Worm (Caenorhabditis elegans) whole organism, mixed stage, embryonic: ENCODE results near the gene F54C8.7.

ENCODE experiments used
- ceh-39 ChIP-seq: fragments of 150-350 bp; optimal IDR thresholded peaks from 2 replicates; lab custom pipeline; 2014; ENCODE audit warnings: missing biosample characterization, missing genetic modification characterization
- hlh-1 ChIP-seq: fragments of 150-350 bp; optimal IDR thresholded peaks from 2 replicates; lab custom pipeline; 2014; ENCODE audit warnings: missing biosample characterization, missing genetic modification reagents, missing genetic modification characterization
- lin-13 ChIP-seq: fragments of 150-350 bp; optimal IDR thresholded peaks from 2 replicates; lab custom pipeline; 2014; ENCODE audit warnings: missing biosample characterization, missing genetic modification characterization
- lsy-2 ChIP-seq: fragments of 150-350 bp; optimal IDR thresholded peaks from 2 replicates; lab custom pipeline; 2014; ENCODE audit warnings: missing biosample characterization, missing genetic modification characterization
- mls-2 ChIP-seq: sonication (generic microtip); optimal IDR thresholded peaks from 2 replicates; lab custom pipeline; 2016; ENCODE audit warnings: mild to moderate bottlenecking, missing genetic modification characterization, moderate library complexity, missing compliant biosample characterization
- nhr-2 ChIP-seq: fragments of 150-350 bp; optimal IDR thresholded peaks from 2 replicates; lab custom pipeline; 2014; ENCODE audit warnings: missing biosample characterization, missing genetic modification characterization
- nhr-237 ChIP-seq: fragments of 150-350 bp; optimal IDR thresholded peaks from 2 replicates; lab custom pipeline; 2014; ENCODE audit warnings: missing biosample characterization, missing genetic modification characterization
- nhr-28 ChIP-seq: fragments of 150-350 bp; optimal IDR thresholded peaks from 2 replicates; lab custom pipeline; 2014; ENCODE audit warnings: missing biosample characterization, missing genetic modification characterization
- pha-4 ChIP-seq: fragments of 150-350 bp; optimal IDR thresholded peaks from 2 replicates; lab custom pipeline; 2018; ENCODE audit warnings: missing biosample characterization, missing genetic modification reagents, missing genetic modification characterization
- snpc-4 ChIP-seq: fragments of 150-350 bp; optimal IDR thresholded peaks from 2 replicates; lab custom pipeline; 2014; ENCODE audit warnings: missing biosample characterization, missing genetic modification characterization
- sptf-1 ChIP-seq: sonication (generic microtip); optimal IDR thresholded peaks from 2 replicates; lab custom pipeline; 2017; ENCODE audit warnings: mild to moderate bottlenecking, missing genetic modification characterization, moderate library complexity, missing compliant biosample characterization
- unc-120 ChIP-seq: sonication (generic microtip); optimal IDR thresholded peaks from 2 replicates; lab custom pipeline; 2017; ENCODE audit warnings: missing genetic modification characterization, missing compliant biosample characterization; ENCODE audit not compliant: poor library complexity, severe bottlenecking
- zip-8 ChIP-seq: fragments of 150-350 bp; optimal IDR thresholded peaks from 2 replicates; lab custom pipeline; 2014; ENCODE audit warnings: missing biosample characterization, missing genetic modification characterization
- ztf-11 ChIP-seq: fragments of 150-350 bp; optimal IDR thresholded peaks from 2 replicates; lab custom pipeline; 2014; ENCODE audit warnings: missing biosample characterization, missing genetic modification characterization

DNA sequence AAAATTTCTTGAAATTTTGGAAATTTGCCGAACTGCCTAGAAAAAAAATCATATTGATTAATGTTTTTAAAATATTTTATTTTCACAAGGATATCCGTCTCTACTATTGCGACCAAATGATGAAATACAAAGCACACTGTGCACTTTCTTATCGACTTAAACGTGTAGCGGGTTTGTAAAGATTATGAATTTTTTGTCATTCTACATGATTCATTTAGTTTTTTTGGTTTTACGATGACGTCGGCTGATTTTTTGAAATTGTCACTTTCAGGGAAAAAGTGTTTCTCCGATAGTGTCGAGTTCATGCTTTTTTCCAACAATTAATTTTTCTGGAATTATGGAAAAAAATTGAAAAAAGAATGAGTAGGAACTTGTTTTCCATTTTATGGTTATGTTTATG is 22.7 kb upstream of the F54C8.7 start:
- no peak for TF ChIP-seq sptf-1 (tag; lab: Kevin White, UChicago)
- no peak for TF ChIP-seq ceh-39
- TF ChIP-seq zip-8 (tag; lab: Kevin White, UChicago): no peak
- no peak for TF ChIP-seq lsy-2 (tag; lab: Kevin White, UChicago)
- TF ChIP-seq ztf-11 (tag; lab: Kevin White, UChicago): no peak
- TF ChIP-seq snpc-4 (tag; lab: Kevin White, UChicago): no peak
- no peak for TF ChIP-seq pha-4 (tag; lab: Kevin White, UChicago)
- TF ChIP-seq nhr-28 (tag; lab: Kevin White, UChicago): no peak
- no peak for TF ChIP-seq nhr-2 (tag; lab: Kevin White, UChicago)
- TF ChIP-seq nhr-237 (tag; lab: Kevin White, UChicago): no peak
- TF ChIP-seq hlh-1: no peak
- TF ChIP-seq lin-13 (tag; lab: Kevin White, UChicago): no peak
- TF ChIP-seq mls-2 (tag; lab: Kevin White, UChicago): no peak
- no peak for TF ChIP-seq unc-120 (tag; lab: Kevin White, UChicago)
